Worm (Caenorhabditis elegans) whole organism, L3 larva: ENCODE data around the gene nhr-60.

ENCODE experiments used
- ama-1 ChIP-seq: fragments of 150-350 bp; optimal IDR thresholded peaks from 2 replicates; lab custom pipeline; 2018
- ceh-16 ChIP-seq: sonication (generic microtip); optimal IDR thresholded peaks from 2 replicates; lab custom pipeline; 2017; ENCODE audit warnings: missing biosample characterization, missing genetic modification characterization
- ceh-9 ChIP-seq: sonication (generic microtip); optimal IDR thresholded peaks from 2 replicates; lab custom pipeline; 2018; ENCODE audit warnings: missing biosample characterization, missing genetic modification characterization
- elt-1 ChIP-seq: fragments of 150-350 bp; optimal IDR thresholded peaks from 2 replicates; lab custom pipeline; 2014; ENCODE audit warnings: missing biosample characterization, missing genetic modification characterization
- elt-2 ChIP-seq: sonication (generic microtip); optimal IDR thresholded peaks from 2 replicates; lab custom pipeline; 2016; ENCODE audit warnings: missing genetic modification reagents, mild to moderate bottlenecking, missing genetic modification characterization, missing compliant biosample characterization
- fos-1 ChIP-seq: fragments of 150-350 bp; optimal IDR thresholded peaks from 2 replicates; lab custom pipeline; 2014; ENCODE audit warnings: missing biosample characterization, missing genetic modification characterization
- hmg-11 ChIP-seq: sonication (generic microtip); optimal IDR thresholded peaks from 2 replicates; lab custom pipeline; 2016; ENCODE audit warnings: missing genetic modification characterization, missing compliant biosample characterization
- lin-39 ChIP-seq: fragments of 150-350 bp; optimal IDR thresholded peaks from 2 replicates; lab custom pipeline; 2018; ENCODE audit warnings: missing biosample characterization, missing genetic modification reagents, missing genetic modification characterization
- nhr-237 ChIP-seq: fragments of 150-350 bp; optimal IDR thresholded peaks from 2 replicates; lab custom pipeline; 2014; ENCODE audit warnings: missing biosample characterization, missing genetic modification characterization
- pqm-1 ChIP-seq: fragments of 150-350 bp; optimal IDR thresholded peaks from 2 replicates; lab custom pipeline; 2017; ENCODE audit warnings: missing biosample characterization, missing genetic modification characterization, inconsistent platforms
- skn-1 ChIP-seq: fragments of 150-350 bp; optimal IDR thresholded peaks from 2 replicates; lab custom pipeline; 2014; ENCODE audit warnings: missing biosample characterization, missing genetic modification characterization
- snpc-4 ChIP-seq: fragments of 150-350 bp; optimal IDR thresholded peaks from 2 replicates; lab custom pipeline; 2014; ENCODE audit warnings: missing biosample characterization, missing genetic modification characterization
- unc-62 ChIP-seq: fragments of 150-350 bp; sonication (generic microtip); optimal IDR thresholded peaks from 4 replicates; lab custom pipeline; 2014; ENCODE audit warnings: missing biosample characterization, missing genetic modification reagents, missing genetic modification characterization

DNA sequence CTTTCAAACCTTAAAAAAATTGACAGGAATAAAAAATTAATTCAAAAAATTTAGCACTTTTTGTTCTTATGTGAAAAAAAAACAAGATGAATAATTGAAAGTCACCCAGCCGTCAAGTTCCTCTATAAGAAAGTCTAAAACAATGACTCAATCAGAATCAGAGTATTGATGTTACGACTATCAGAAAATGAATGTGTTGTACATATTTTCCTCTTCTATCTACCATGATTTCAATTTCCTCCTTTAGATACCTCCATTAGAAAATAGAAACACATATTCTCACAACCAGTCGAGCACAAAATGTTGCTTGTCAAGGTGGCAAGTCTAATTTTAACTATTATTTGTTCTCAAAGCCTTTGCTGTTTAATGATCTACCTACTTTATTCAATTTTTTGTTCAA lies 46.9 kb upstream of the nhr-60 start, which contains the start of gene srbc-48:
- TF ChIP-seq unc-62 (GFP tag; lab: Kevin White, UChicago), result no peak
- TF ChIP-seq fos-1, result no peak
- no peak for TF ChIP-seq hmg-11 (tag; lab: Kevin White, UChicago)
- no peak for TF ChIP-seq ceh-9 (tag; lab: Kevin White, UChicago)
- TF ChIP-seq nhr-237, result no peak
- no peak for TF ChIP-seq lin-39 (tag; lab: Kevin White, UChicago)
- TF ChIP-seq snpc-4 (tag; lab: Kevin White, UChicago), result no peak
- no peak for TF ChIP-seq elt-2 (tag; lab: Kevin White, UChicago)
- TF ChIP-seq pqm-1 (tag; lab: Kevin White, UChicago), result no peak
- no peak for TF ChIP-seq ceh-16 (tag; lab: Kevin White, UChicago)
- no peak for TF ChIP-seq skn-1
- no peak for TF ChIP-seq ama-1 (lab: Kevin White, UChicago)
- no peak for TF ChIP-seq elt-1 (tag; lab: Kevin White, UChicago)
